Worm (Caenorhabditis elegans) whole organism, L1 larva: ENCODE results near the gene Y42G9A.1.
A peak's percentile ranks its signal among the peaks of the same experiment; 100 is the strongest.

Source experiments
- C04F5.9 ChIP-seq: sonication (generic microtip); optimal IDR thresholded peaks from 2 replicates; lab custom pipeline; 2016; ENCODE audit warnings: missing genetic modification characterization, missing compliant biosample characterization
- C16A3.4 ChIP-seq: fragments of 150-350 bp; optimal IDR thresholded peaks from 2 replicates; lab custom pipeline; 2014; ENCODE audit warnings: missing biosample characterization, missing genetic modification characterization
- C34B4.2 ChIP-seq: sonication (generic microtip); optimal IDR thresholded peaks from 2 replicates; lab custom pipeline; 2017; ENCODE audit warnings: mild to moderate bottlenecking, missing genetic modification characterization, missing compliant biosample characterization
- F16B12.6 ChIP-seq: fragments of 150-350 bp; optimal IDR thresholded peaks from 2 replicates; lab custom pipeline; 2014; ENCODE audit warnings: missing biosample characterization, missing genetic modification characterization
- blmp-1 ChIP-seq: fragments of 150-350 bp; optimal IDR thresholded peaks from 2 replicates; lab custom pipeline; 2014; ENCODE audit warnings: missing biosample characterization, missing genetic modification characterization
- ceh-63 ChIP-seq: fragments of 200-800 bp; sonication (Bioruptor generic); optimal IDR thresholded peaks from 2 replicates; lab custom pipeline; 2018; ENCODE audit warnings: mild to moderate bottlenecking, missing genetic modification characterization, missing compliant biosample characterization
- dsc-1 ChIP-seq: sonication (generic microtip); optimal IDR thresholded peaks from 2 replicates; lab custom pipeline; 2016; ENCODE audit warnings: mild to moderate bottlenecking, missing genetic modification characterization, missing compliant biosample characterization
- efl-1 ChIP-seq, 4 experiments: fragments of 150-350 bp; optimal IDR thresholded peaks in 3 of 4; peaks in 1 of 4; 1 replicate in 1 of 4; 2 replicates in 3 of 4; lab custom pipeline; 2014; ENCODE audit warnings: missing biosample characterization in 2 of 4, missing genetic modification characterization in 2 of 4, missing genetic modification reagents in 2 of 4
- efl-3 ChIP-seq: fragments of 200-800 bp; sonication (Bioruptor generic); optimal IDR thresholded peaks from 2 replicates; lab custom pipeline; 2018; ENCODE audit warnings: mild to moderate bottlenecking, missing genetic modification characterization, missing compliant biosample characterization
- elt-2 ChIP-seq: sonication (generic microtip); optimal IDR thresholded peaks from 2 replicates; lab custom pipeline; 2016; ENCODE audit warnings: missing genetic modification characterization, mild to moderate bottlenecking, inconsistent platforms, missing compliant biosample characterization, missing genetic modification reagents
- fkh-10 ChIP-seq: sonication (generic microtip); optimal IDR thresholded peaks from 2 replicates; lab custom pipeline; 2017; ENCODE audit warnings: missing biosample characterization, missing genetic modification reagents, missing genetic modification characterization
- hlh-17 ChIP-seq: fragments of 200-800 bp; sonication (Bioruptor generic); optimal IDR thresholded peaks from 2 replicates; lab custom pipeline; 2018; ENCODE audit warnings: missing genetic modification characterization, mild to moderate bottlenecking, missing compliant biosample characterization, moderate library complexity, borderline replicate concordance
- hpl-2 ChIP-seq: fragments of 150-350 bp; optimal IDR thresholded peaks from 2 replicates; lab custom pipeline; 2014; ENCODE audit warnings: missing biosample characterization, missing genetic modification reagents, missing genetic modification characterization
- jun-1 ChIP-seq: fragments of 150-350 bp; optimal IDR thresholded peaks from 2 replicates; lab custom pipeline; 2014; ENCODE audit warnings: missing biosample characterization, missing genetic modification reagents, missing genetic modification characterization
- lin-35 ChIP-seq, 2 experiments: fragments of 150-350 bp; optimal IDR thresholded peaks; 2 replicates each; lab custom pipeline; 2014; ENCODE audit warnings: missing biosample characterization in 2 of 2, missing genetic modification characterization in 2 of 2, missing genetic modification reagents in 2 of 2
- mdl-1 ChIP-seq, 2 experiments: fragments of 150-350 bp; optimal IDR thresholded peaks; 2 replicates each; lab custom pipeline; 2014 to 2017; ENCODE audit warnings: missing biosample characterization in 2 of 2, missing genetic modification characterization in 2 of 2, inconsistent platforms in 1 of 2
- nhr-11 ChIP-seq: fragments of 150-350 bp; optimal IDR thresholded peaks from 2 replicates; lab custom pipeline; 2014; ENCODE audit warnings: missing biosample characterization, missing genetic modification characterization
- nhr-20 ChIP-seq: sonication (generic microtip); optimal IDR thresholded peaks from 2 replicates; lab custom pipeline; 2016; ENCODE audit warnings: mild to moderate bottlenecking, missing genetic modification characterization, missing compliant biosample characterization
- nhr-28 ChIP-seq: fragments of 150-350 bp; optimal IDR thresholded peaks from 2 replicates; lab custom pipeline; 2014; ENCODE audit warnings: missing biosample characterization, missing genetic modification characterization
- nhr-47 ChIP-seq: sonication (generic microtip); optimal IDR thresholded peaks from 2 replicates; lab custom pipeline; 2016; ENCODE audit warnings: mild to moderate bottlenecking, missing genetic modification characterization, moderate library complexity, missing compliant biosample characterization
- nhr-71 ChIP-seq: sonication (generic microtip); optimal IDR thresholded peaks from 2 replicates; lab custom pipeline; 2016; ENCODE audit warnings: mild to moderate bottlenecking, missing genetic modification characterization, moderate library complexity, missing compliant biosample characterization
- nhr-77 ChIP-seq: fragments of 150-350 bp; optimal IDR thresholded peaks from 2 replicates; lab custom pipeline; 2014; ENCODE audit warnings: missing biosample characterization, missing genetic modification characterization
- nhr-85 ChIP-seq: sonication (generic microtip); peaks from one replicate; lab custom pipeline; 2016; ENCODE audit warnings: missing genetic modification characterization, inconsistent platforms, missing compliant biosample characterization
- pax-3 ChIP-seq: fragments of 200-800 bp; sonication (Bioruptor generic); optimal IDR thresholded peaks from 2 replicates; lab custom pipeline; 2018; ENCODE audit warnings: mild to moderate bottlenecking, missing genetic modification characterization, moderate library complexity, missing compliant biosample characterization
- sptf-1 ChIP-seq: fragments of 150-350 bp; optimal IDR thresholded peaks from 2 replicates; lab custom pipeline; 2014; ENCODE audit warnings: missing biosample characterization, missing genetic modification characterization
- tlp-1 ChIP-seq: fragments of 150-350 bp; optimal IDR thresholded peaks from 2 replicates; lab custom pipeline; 2014; ENCODE audit warnings: missing biosample characterization, missing genetic modification characterization
- unc-130 ChIP-seq: fragments of 150-350 bp; optimal IDR thresholded peaks from 2 replicates; lab custom pipeline; 2017; ENCODE audit warnings: missing biosample characterization, missing genetic modification characterization, inconsistent platforms
- unc-62 ChIP-seq: fragments of 150-350 bp; optimal IDR thresholded peaks from 2 replicates; lab custom pipeline; 2014; ENCODE audit warnings: missing biosample characterization, missing genetic modification reagents, missing genetic modification characterization
- unc-86 ChIP-seq: sonication (generic microtip); optimal IDR thresholded peaks from 2 replicates; lab custom pipeline; 2016; ENCODE audit warnings: missing genetic modification characterization, missing compliant biosample characterization
- unc-98 ChIP-seq: fragments of 200-800 bp; sonication (Bioruptor generic); IDR thresholded peaks from 2 replicates; pipeline ENCODE4 v1.3.6; 2022; ENCODE audit warnings: missing genetic modification characterization, missing compliant biosample characterization
- vab-15 ChIP-seq: sonication (generic microtip); optimal IDR thresholded peaks from 2 replicates; lab custom pipeline; 2017; ENCODE audit warnings: missing genotype, mild to moderate bottlenecking, missing genetic modification characterization, missing compliant biosample characterization
- xbp-1 ChIP-seq: sonication (generic microtip); optimal IDR thresholded peaks from 2 replicates; lab custom pipeline; 2016; ENCODE audit warnings: missing genetic modification characterization, missing compliant biosample characterization
- zag-1 ChIP-seq: fragments of 150-350 bp; optimal IDR thresholded peaks from 2 replicates; lab custom pipeline; 2014; ENCODE audit warnings: missing biosample characterization, missing genetic modification characterization
- zip-4 ChIP-seq: fragments of 200-800 bp; sonication (Bioruptor generic); optimal IDR thresholded peaks from 2 replicates; lab custom pipeline; 2018; ENCODE audit warnings: mild to moderate bottlenecking, missing genetic modification characterization, moderate library complexity, missing compliant biosample characterization

Gene Y42G9A.1

DNA sequence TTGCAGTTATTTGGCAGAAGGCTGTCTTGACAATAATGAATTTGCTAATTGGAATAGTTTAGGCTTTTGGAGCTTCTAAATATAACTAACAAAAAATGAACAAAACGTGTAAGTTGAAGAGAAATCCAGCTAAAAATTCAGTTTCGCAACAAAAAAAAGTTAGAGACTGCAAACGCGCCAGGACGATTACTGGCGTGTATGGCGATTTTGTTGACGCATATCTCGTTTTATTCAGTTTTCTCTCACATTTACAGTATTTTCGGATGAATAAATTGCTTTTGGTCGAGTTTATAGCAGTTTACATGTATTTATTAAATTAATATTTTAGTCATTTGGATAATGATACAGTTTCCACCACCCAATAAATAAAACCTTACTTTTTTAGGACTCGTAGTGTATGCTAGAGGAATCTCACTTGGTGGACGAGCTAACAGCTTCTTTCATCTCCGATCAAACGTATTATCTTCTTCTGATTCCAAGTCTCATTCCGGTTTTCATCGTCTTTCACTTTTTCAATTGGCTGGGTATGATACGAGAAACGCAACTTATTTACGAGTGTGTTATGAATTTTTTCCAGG is 23.3 kb downstream of the Y42G9A.1 start, which contains the start of the genes abcf-3 and F42A10.5 (continued):
- TF ChIP-seq hlh-17 (GFP tag; lab: Kevin White, UChicago) (no peak), C04F5.9 (peak; percentile 32), sptf-1 (no peak), unc-98 (GFP tag; lab: Robert Waterston, UW) (no peak), zag-1 (tag; lab: Kevin White, UChicago) (no peak), zip-4 (GFP tag; lab: Kevin White, UChicago) (peak; percentile 21), nhr-47 (tag; lab: Kevin White, UChicago) (peak; percentile 76), unc-86 (tag; lab: Kevin White, UChicago) (peak; percentile 37), pax-3 (tag; lab: Kevin White, UChicago) (no peak), C34B4.2 (tag; lab: Kevin White, UChicago) (no peak), dsc-1 (tag; lab: Kevin White, UChicago) (peak; percentile 66), C16A3.4 (tag; lab: Kevin White, UChicago) (peak; percentile 66), unc-130 (tag; lab: Kevin White, UChicago) (peak; percentile 76), nhr-85 (tag; lab: Kevin White, UChicago) (peak; percentile 85), F16B12.6 (peak; percentile 65), xbp-1 (tag; lab: Kevin White, UChicago) (peak; percentile 61), nhr-11 (tag; lab: Kevin White, UChicago) (peak; percentile 5)

DNA sequence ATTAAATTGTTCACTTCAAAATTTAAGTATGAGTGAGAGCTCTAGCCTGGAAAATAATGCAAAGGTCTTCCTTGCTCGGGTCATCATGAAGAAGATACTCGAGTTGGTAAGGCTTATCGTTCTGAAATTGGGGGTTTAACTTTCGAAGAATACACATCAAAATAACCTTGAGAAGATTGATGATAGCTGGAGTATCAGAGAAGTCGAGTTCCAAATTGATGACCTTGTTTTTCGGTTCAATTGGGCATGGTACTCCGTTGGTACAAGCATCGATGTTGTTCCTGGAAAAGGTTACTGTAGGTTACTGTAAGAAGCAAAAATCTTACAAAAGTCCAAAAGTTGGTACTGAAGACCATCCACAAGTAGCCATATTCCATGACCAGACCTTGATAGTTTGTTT is 26.4 kb downstream of the Y42G9A.1 start:
- no peak for TF ChIP-seq unc-130 (tag; lab: Kevin White, UChicago)

DNA sequence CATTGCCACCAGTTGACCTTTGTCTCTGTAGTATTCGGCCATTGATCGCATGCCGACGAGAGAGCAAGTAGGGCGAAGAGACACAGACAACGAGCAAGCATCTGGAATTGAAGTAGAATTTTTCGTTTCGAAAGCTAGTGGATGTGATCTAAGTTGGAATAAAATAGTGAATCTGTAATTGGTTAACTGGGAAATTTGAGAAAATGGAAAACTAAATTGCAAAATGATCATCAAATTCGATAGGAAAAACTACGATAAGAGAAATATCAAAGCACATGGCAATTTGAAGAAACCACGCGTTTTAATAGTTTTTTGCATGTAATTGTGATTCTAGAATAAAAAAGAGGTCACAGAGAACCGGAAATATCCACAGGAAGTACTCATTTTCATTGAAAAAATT is 27.0 kb downstream of the Y42G9A.1 start, which contains the start of gene F42A10.6:
TSS of gene F42A10.6 (minus strand) at position 101 of the 400 bp plus-strand sequence.
- TF ChIP-seq efl-3 (GFP tag; lab: Kevin White, UChicago) = no peak

DNA sequence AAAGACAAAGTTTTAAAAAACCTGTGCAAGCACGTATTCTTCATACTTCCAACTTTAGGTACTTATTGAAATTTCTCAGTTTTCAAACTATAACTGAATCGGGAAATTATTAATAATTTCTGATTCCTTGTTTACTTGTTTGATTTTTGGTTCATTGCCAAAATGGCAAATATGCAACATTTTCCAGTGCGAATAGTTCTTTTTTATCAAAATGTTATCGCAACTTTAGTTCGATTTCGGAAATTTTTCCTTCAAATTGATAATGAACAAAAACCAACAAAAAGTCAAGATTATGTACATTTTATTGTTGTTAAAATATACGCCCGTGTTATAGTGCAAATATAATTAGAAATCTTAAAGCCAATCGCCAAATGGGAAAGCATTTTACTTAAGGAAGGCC is 27.9 kb downstream of the Y42G9A.1 start:
- peak; percentile 33 for TF ChIP-seq elt-2 (tag; lab: Kevin White, UChicago)
- no peak for TF ChIP-seq nhr-77 (tag; lab: Kevin White, UChicago)
- no peak for TF ChIP-seq zip-4 (GFP tag; lab: Kevin White, UChicago)

DNA sequence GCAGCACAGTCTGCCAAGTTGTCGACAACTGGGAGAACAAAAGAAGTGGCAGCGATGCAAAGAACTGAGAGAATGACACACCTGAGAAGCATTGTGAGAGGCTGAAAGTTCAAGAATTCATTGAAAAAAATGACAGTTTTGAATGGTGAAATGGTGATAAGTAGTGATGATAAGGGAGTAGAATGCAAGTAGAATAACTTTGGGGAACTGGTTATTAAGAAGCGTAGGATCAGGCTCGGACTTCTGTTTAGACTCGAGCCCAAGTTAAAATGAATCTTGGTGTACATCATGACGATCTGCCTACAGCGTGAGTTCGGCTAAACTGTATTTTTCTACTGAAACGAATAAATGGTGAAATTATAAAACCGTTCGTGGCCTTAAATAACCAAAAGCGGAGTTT is 28.8 kb downstream of the Y42G9A.1 start, which contains the start of gene F42A10.7:
TSS of gene F42A10.7 (minus strand) at position 101 of the 400 bp plus-strand sequence.
- TF ChIP-seq hpl-2 (GFP tag; lab: Kevin White, UChicago) (no peak), unc-62 (GFP tag; lab: Kevin White, UChicago) (no peak), nhr-28 (tag; lab: Kevin White, UChicago) (no peak), unc-86 (tag; lab: Kevin White, UChicago) (no peak), vab-15 (tag; lab: Kevin White, UChicago) (no peak), tlp-1 (tag; lab: Kevin White, UChicago) (no peak), blmp-1 (tag; lab: Kevin White, UChicago) (no peak), fkh-10 (no peak), nhr-20 (tag; lab: Kevin White, UChicago) (no peak)

DNA sequence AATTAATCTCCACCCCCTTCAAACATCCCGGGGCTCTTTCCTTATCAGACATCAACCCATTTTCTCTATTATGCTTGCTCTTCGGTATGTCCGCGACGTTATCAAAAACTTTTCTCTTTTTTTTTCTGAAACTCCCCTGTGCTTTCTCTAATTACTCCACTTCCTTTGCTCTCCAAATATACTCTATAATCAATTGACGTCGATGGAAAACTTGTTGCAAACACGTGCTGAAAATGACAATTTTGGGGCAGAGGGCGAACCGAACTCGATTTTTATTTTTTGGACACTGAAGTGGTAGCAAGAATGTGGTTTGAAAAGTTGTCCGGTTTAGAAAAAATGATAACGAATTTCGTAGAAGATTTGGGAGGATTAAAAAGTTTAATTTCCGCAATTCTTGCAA is 29.3 kb downstream of the Y42G9A.1 start:
- TF ChIP-seq nhr-71 = peak; percentile 21
- no peak for TF ChIP-seq ceh-63 (GFP tag; lab: Kevin White, UChicago)
- TF ChIP-seq elt-2 (tag; lab: Kevin White, UChicago) = peak; percentile 95
- TF ChIP-seq jun-1 (tag; lab: Kevin White, UChicago) = no peak
- peak; percentile 44 for TF ChIP-seq nhr-20 (tag; lab: Kevin White, UChicago)
- TF ChIP-seq mdl-1 (tag; optimal IDR thresholded peaks at IDR 0.05; lab: Kevin White, UChicago) = peak in 1 of 2 experiments; percentile 49
- no peak for TF ChIP-seq efl-1 (optimal IDR thresholded peaks at IDR 0.05; lab: Kevin White, UChicago)
- peak in 1 of 2 experiments; percentile 76 for TF ChIP-seq efl-1 (GFP tag; optimal IDR thresholded peaks at IDR 0.05 in 1 of 2; lab: Kevin White, UChicago)
- TF ChIP-seq lin-35 (GFP tag; optimal IDR thresholded peaks at IDR 0.05; lab: Kevin White, UChicago) = peak in 1 of 2 experiments; percentile 5
